Fruit fly (Drosophila melanogaster) whole organism, pupa: ENCODE results near the gene unc-13.

ENCODE experiments used
- CG12605 ChIP-seq: fragments of 200-800 bp; sonication (Bioruptor generic); IDR thresholded peaks from 2 replicates; pipeline ENCODE4 v1.3.6; 2022; ENCODE audit warnings: missing biosample characterization, missing genetic modification characterization
- CG13204 ChIP-seq: fragments of 200-800 bp; sonication (Bioruptor generic); optimal IDR thresholded peaks from 2 replicates; lab custom pipeline; 2018; ENCODE audit warnings: missing biosample characterization, mild to moderate bottlenecking, missing genetic modification characterization, moderate library complexity
- CG32121 ChIP-seq: fragments of 200-800 bp; sonication (Bioruptor generic); IDR thresholded peaks from 2 replicates; pipeline ENCODE4 v1.3.6; 2022; ENCODE audit warnings: missing biosample characterization, missing genetic modification characterization
- CG34367 ChIP-seq: fragments of 200-800 bp; sonication (Bioruptor generic); optimal IDR thresholded peaks from 2 replicates; lab custom pipeline; 2018; ENCODE audit warnings: missing biosample characterization, mild to moderate bottlenecking, missing genetic modification characterization
- CG4496 ChIP-seq: fragments of 200-800 bp; sonication (Bioruptor generic); IDR thresholded peaks from 3 replicates; pipeline ENCODE4 v1.3.6; 2022; ENCODE audit warnings: missing biosample characterization, missing genetic modification characterization
- CG8301 ChIP-seq: fragments of 200-800 bp; sonication (Bioruptor generic); optimal IDR thresholded peaks from 2 replicates; lab custom pipeline; 2018; ENCODE audit warnings: missing biosample characterization, mild to moderate bottlenecking, missing genetic modification characterization
- CG9948 ChIP-seq: fragments of 200-800 bp; sonication (Bioruptor generic); optimal IDR thresholded peaks from 2 replicates; lab custom pipeline; 2018; ENCODE audit warnings: missing biosample characterization, mild to moderate bottlenecking, missing genetic modification characterization, moderate library complexity
- EcR ChIP-seq: fragments of 200-800 bp; sonication (Bioruptor generic); optimal IDR thresholded peaks from 3 replicates; lab custom pipeline; 2019; ENCODE audit warnings: missing biosample characterization, missing genetic modification characterization, mild to moderate bottlenecking, moderate library complexity, missing genetic modification reagents
- rn ChIP-seq: fragments of 200-800 bp; sonication (Bioruptor generic); IDR thresholded peaks from 2 replicates; pipeline ENCODE4 v1.3.6; 2022; ENCODE audit warnings: missing biosample characterization, missing genetic modification characterization

DNA sequence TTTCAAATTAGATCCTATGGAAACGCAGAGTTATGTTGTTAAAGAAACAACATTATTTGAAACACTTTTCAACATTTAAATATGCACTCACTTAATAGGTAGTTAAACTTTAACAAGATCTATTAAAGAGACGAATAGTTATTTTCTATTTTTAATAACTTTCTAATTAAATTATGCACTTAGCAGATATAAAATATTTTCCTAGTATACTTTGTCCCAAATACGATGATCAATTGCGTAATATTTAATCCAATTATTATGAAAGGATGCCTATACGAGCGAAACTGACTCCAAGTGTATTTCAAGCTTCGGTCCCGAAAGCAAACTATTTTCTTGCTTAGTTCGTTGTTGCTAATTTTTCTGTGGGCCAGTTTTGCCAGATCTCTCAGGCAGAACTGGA, 80.3 kb downstream of the unc-13 start:
- TF ChIP-seq rn (GFP tag; lab: Robert Waterston, UW): no peak
- no peak for TF ChIP-seq EcR (GFP tag; lab: Kevin White, UChicago)
- no peak for TF ChIP-seq CG12605 (GFP tag; lab: Robert Waterston, UW)
- TF ChIP-seq CG13204: no peak
- no peak for TF ChIP-seq CG4496 (GFP tag; lab: Robert Waterston, UW)
- peak; percentile 22 for TF ChIP-seq CG9948 (tag; lab: Kevin White, UChicago)
- no peak for TF ChIP-seq CG34367 (tag; lab: Kevin White, UChicago)
- TF ChIP-seq CG8301 (tag; lab: Kevin White, UChicago): peak; percentile 41
- TF ChIP-seq CG32121 (GFP tag; lab: Robert Waterston, UW): no peak
